Fruit fly (Drosophila melanogaster): ENCODE data around the gene RecQ5.
A peak's percentile ranks its signal among the peaks of the same experiment; 100 is the strongest.

Gene RecQ5

DNA sequence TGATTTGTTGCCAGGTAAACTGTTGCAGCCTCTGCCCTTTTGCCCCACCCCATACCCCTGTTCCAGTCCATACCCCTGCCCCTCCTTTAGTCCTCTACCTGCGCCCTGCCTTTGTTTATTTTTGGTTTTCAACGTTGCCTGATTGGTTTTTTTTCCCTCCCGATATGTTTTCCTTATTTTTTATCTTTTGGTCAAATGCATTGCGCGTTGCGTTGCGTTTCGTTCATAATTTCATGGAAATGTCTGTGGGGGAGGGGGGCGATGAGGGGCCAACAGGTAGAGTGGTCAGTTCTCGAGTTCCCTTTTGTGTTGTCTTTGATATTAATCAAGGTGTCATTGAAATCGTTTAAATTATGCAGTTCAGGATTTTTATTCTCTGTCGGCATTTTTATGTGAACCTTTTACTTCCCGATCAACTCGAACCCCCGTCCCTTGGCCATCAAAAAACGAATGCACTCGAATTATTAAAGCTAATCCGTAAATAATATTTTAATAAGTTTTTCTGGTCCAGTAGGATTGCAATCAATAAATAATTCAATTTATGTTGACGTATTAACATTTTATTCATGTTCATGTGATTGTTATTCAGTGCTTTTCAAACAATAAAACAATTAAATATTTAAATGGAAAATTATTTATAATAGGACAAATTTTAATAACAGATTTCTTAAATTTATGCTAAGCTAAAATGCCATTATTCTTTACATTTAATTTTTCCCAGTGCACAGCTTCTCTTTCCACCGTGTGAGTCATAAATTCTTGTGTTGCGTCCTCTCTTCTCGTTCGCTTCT is 3.1 kb upstream of the RecQ5 start (continued):
- TF ChIP-seq Six4 (GFP tag; optimal IDR thresholded peaks at IDR 0.05) (peak; percentile 72), CG16813 (GFP tag; IDR thresholded peaks at IDR 0.05; ENCODE audit: partially characterized antibody) (no peak), amos (GFP tag; IDR thresholded peaks at IDR 0.05; ENCODE audit: partially characterized antibody) (no peak), nerfin-1 (tag; optimal IDR thresholded peaks at IDR 0.05) (peak; percentile 69), Sox102F (GFP tag; optimal IDR thresholded peaks at IDR 0.05) (peak; percentile 64), CkIIα-i1 (GFP tag; IDR thresholded peaks at IDR 0.05) (no peak), Tbp (GFP tag; optimal IDR thresholded peaks at IDR 0.05) (no peak), Hr3 (GFP tag; optimal IDR thresholded peaks at IDR 0.05) (peak; percentile 69), caup (GFP tag; optimal IDR thresholded peaks at IDR 0.05; ENCODE audit: severe bottlenecking) (no peak), CG17359 (tag; optimal IDR thresholded peaks at IDR 0.05) (peak; percentile 51), CG1602 (GFP tag; optimal IDR thresholded peaks at IDR 0.05) (peak; percentile 51), CG9437 (GFP tag; optimal IDR thresholded peaks at IDR 0.05) (peak; percentile 66), odd (GFP tag; optimal IDR thresholded peaks at IDR 0.05) (peak; percentile 57), Gug (GFP tag; IDR thresholded peaks at IDR 0.05) (no peak), CG13123 (GFP tag; optimal IDR thresholded peaks at IDR 0.05) (no peak), CG10654 (GFP tag; optimal IDR thresholded peaks at IDR 0.05) (peak; percentile 32), CG15696 (tag; optimal IDR thresholded peaks at IDR 0.05) (peak; percentile 94), Abd-B (GFP tag; optimal IDR thresholded peaks at IDR 0.05) (peak; percentile 77), H15 (GFP tag; IDR thresholded peaks at IDR 0.05) (no peak), vnd (GFP tag; IDR thresholded peaks at IDR 0.05; ENCODE audit: partially characterized antibody) (no peak), gsb-n (tag; optimal IDR thresholded peaks at IDR 0.05) (peak; percentile 87), BEAF-32 (GFP tag; optimal IDR thresholded peaks at IDR 0.05) (no peak), CG17568 (GFP tag; optimal IDR thresholded peaks at IDR 0.05) (no peak), ewg (GFP tag; optimal IDR thresholded peaks at IDR 0.05) (peak; percentile 4), sisA (GFP tag; IDR thresholded peaks at IDR 0.05) (peak; percentile 29; the same call in 1 of the 2 replicates), CG33557 (GFP tag; optimal IDR thresholded peaks at IDR 0.05) (peak; percentile 93), Hey (tag; optimal IDR thresholded peaks at IDR 0.05) (no peak), jing (GFP tag; optimal IDR thresholded peaks at IDR 0.05) (no peak), CG3407 (GFP tag; optimal IDR thresholded peaks at IDR 0.05) (peak; percentile 50), sim (GFP tag; IDR thresholded peaks at IDR 0.05) (peak; percentile 44; the same call in 1 of the 2 replicates), tin (GFP tag; optimal IDR thresholded peaks at IDR 0.05) (peak; percentile 63), CG12299 (tag; optimal IDR thresholded peaks at IDR 0.05) (peak; percentile 6), CG14441 (GFP tag; IDR thresholded peaks at IDR 0.05) (no peak), wdn (GFP tag; IDR thresholded peaks at IDR 0.05) (no peak), CG10267 (tag; optimal IDR thresholded peaks at IDR 0.05) (peak; percentile 88), CG15601 (tag; optimal IDR thresholded peaks at IDR 0.05) (peak; percentile 86), CG2678 (tag; optimal IDR thresholded peaks at IDR 0.05) (peak; percentile 77), CG17612 (GFP tag; IDR thresholded peaks at IDR 0.05) (no peak), CG14014 (GFP tag; IDR thresholded peaks at IDR 0.05) (no peak), Ssrp (tag; optimal IDR thresholded peaks at IDR 0.05) (peak; percentile 81), H2.0 (GFP tag; IDR thresholded peaks at IDR 0.05) (no peak), ERR (GFP tag; optimal IDR thresholded peaks at IDR 0.05) (no peak), CG11695 (GFP tag; IDR thresholded peaks at IDR 0.05) (0 out of 3 replicates have a peak, but pooled peaks have one; percentile 41), Dek (tag; optimal IDR thresholded peaks at IDR 0.05) (peak; percentile 15), Hmx (GFP tag; optimal IDR thresholded peaks at IDR 0.05) (no peak), CG11093 (GFP tag; IDR thresholded peaks at IDR 0.05) (0 out of 3 replicates have a peak, but pooled peaks have one; percentile 43), tx (GFP tag; optimal IDR thresholded peaks at IDR 0.05) (no peak), Ravus (GFP tag; IDR thresholded peaks at IDR 0.05) (no peak), CG13894 (tag; optimal IDR thresholded peaks at IDR 0.05) (no peak)
